Worm (Caenorhabditis elegans): Measurements from ENCODE around the gene chc-1.

ce11 chrIII:10196796-10197195 is 6.8 kb upstream of the chc-1 start:
- TF ChIP-seq ama-1 (optimal IDR thresholded peaks at IDR 0.05) (no peak), skn-1 (tag; optimal IDR thresholded peaks at IDR 0.05) (no peak), saeg-2 (GFP tag; IDR thresholded peaks at IDR 0.05) (no peak), F49E8.2 (tag; optimal IDR thresholded peaks at IDR 0.05; ENCODE audit: borderline replicate concordance) (no peak), lsy-2 (tag; optimal IDR thresholded peaks at IDR 0.05) (no peak), madf-9 (GFP tag; conservative IDR thresholded peaks at IDR 0.05) (no peak), rbr-2 (tag; optimal IDR thresholded peaks at IDR 0.05) (no peak), Y105C5A.15 (GFP tag; IDR thresholded peaks at IDR 0.05) (no peak), ztf-11 (tag; optimal IDR thresholded peaks at IDR 0.05) (no peak)
